Fruit fly (Drosophila melanogaster) whole organism, adult: ENCODE measurements around the gene Syt12.

ENCODE experiments used
- CG11617 ChIP-seq: fragments of 200-800 bp; sonication (Bioruptor generic); optimal IDR thresholded peaks from 2 replicates; lab custom pipeline; 2017; ENCODE audit warnings: mild to moderate bottlenecking, missing biosample characterization, missing genetic modification reagents, missing genetic modification characterization
- CG12768 ChIP-seq: fragments of 200-800 bp; sonication (Bioruptor generic); optimal IDR thresholded peaks from 2 replicates; lab custom pipeline; 2017; ENCODE audit warnings: missing biosample characterization, missing genetic modification characterization, mild to moderate bottlenecking, moderate library complexity, missing genetic modification reagents
- CG14711 ChIP-seq: fragments of 200-800 bp; sonication (Bioruptor generic); optimal IDR thresholded peaks from 2 replicates; lab custom pipeline; 2018; ENCODE audit warnings: missing biosample characterization, mild to moderate bottlenecking, missing genetic modification characterization, moderate library complexity
- CG1620 ChIP-seq: fragments of 200-800 bp; sonication (Bioruptor generic); optimal IDR thresholded peaks from 2 replicates; lab custom pipeline; 2016; ENCODE audit warnings: missing biosample characterization, missing genetic modification characterization
- CG33017 ChIP-seq: fragments of 200-800 bp; sonication (Bioruptor generic); optimal IDR thresholded peaks from 2 replicates; lab custom pipeline; 2018; ENCODE audit warnings: missing biosample characterization, mild to moderate bottlenecking, missing genetic modification characterization, moderate library complexity
- CG5204 ChIP-seq: fragments of 200-800 bp; sonication (Bioruptor generic); optimal IDR thresholded peaks from 2 replicates; lab custom pipeline; 2016; ENCODE audit warnings: missing biosample characterization, missing genetic modification characterization
- CG7045 ChIP-seq: fragments of 200-800 bp; sonication (Bioruptor generic); optimal IDR thresholded peaks from 2 replicates; lab custom pipeline; 2017; ENCODE audit warnings: missing biosample characterization, mild to moderate bottlenecking, missing genetic modification characterization
- CG7101 ChIP-seq: fragments of 200-800 bp; sonication (Bioruptor generic); optimal IDR thresholded peaks from 2 replicates; lab custom pipeline; 2018; ENCODE audit warnings: missing biosample characterization, mild to moderate bottlenecking, missing genetic modification characterization, moderate library complexity
- Clk ChIP-seq: fragments of 200-800 bp; sonication (Bioruptor generic); optimal IDR thresholded peaks from 2 replicates; lab custom pipeline; 2017; ENCODE audit warnings: missing biosample characterization, missing genetic modification characterization
- Crg-1 ChIP-seq: fragments of 200-800 bp; sonication (Bioruptor generic); optimal IDR thresholded peaks from 2 replicates; lab custom pipeline; 2016; ENCODE audit warnings: missing biosample characterization, missing genetic modification characterization
- Hr96 ChIP-seq: fragments of 200-800 bp; sonication (Bioruptor generic); optimal IDR thresholded peaks from 2 replicates; lab custom pipeline; 2016; ENCODE audit warnings: missing biosample characterization, missing genetic modification characterization
- Mnt ChIP-seq: fragments of 200-800 bp; sonication (Bioruptor generic); optimal IDR thresholded peaks from 2 replicates; lab custom pipeline; 2016; ENCODE audit warnings: missing biosample characterization, mild to moderate bottlenecking, missing genetic modification characterization
- bab1 ChIP-seq: fragments of 200-800 bp; sonication (Bioruptor generic); optimal IDR thresholded peaks from 3 replicates; lab custom pipeline; 2019; ENCODE audit warnings: missing biosample characterization, mild to moderate bottlenecking, missing genetic modification characterization, moderate library complexity
- cic ChIP-seq: fragments of 200-800 bp; sonication (Bioruptor generic); optimal IDR thresholded peaks from 2 replicates; lab custom pipeline; 2017; ENCODE audit warnings: missing biosample characterization, mild to moderate bottlenecking, missing genetic modification characterization, moderate library complexity
- cnc ChIP-seq, 2 experiments: fragments of >200 bp; optimal IDR thresholded peaks; 2 replicates each; lab custom pipeline; 2017
- kay ChIP-seq: fragments of 200-800 bp; sonication (Bioruptor generic); peaks from one replicate; lab custom pipeline; 2016; ENCODE audit warnings: missing biosample characterization, missing genetic modification characterization, borderline replicate concordance
- ovo ChIP-seq: fragments of 200-800 bp; sonication (Bioruptor generic); optimal IDR thresholded peaks from 2 replicates; lab custom pipeline; 2016; ENCODE audit warnings: missing biosample characterization, missing genetic modification characterization
- pad ChIP-seq: fragments of 200-800 bp; sonication (Bioruptor generic); optimal IDR thresholded peaks from 3 replicates; lab custom pipeline; 2017; ENCODE audit warnings: missing biosample characterization, missing genetic modification characterization, mild to moderate bottlenecking, moderate library complexity, missing genetic modification reagents
- tj ChIP-seq: fragments of 200-800 bp; sonication (Bioruptor generic); optimal IDR thresholded peaks from 3 replicates; lab custom pipeline; 2017; ENCODE audit warnings: missing biosample characterization, mild to moderate bottlenecking, missing genetic modification characterization, moderate library complexity
- toe ChIP-seq: fragments of 200-800 bp; sonication (Bioruptor generic); optimal IDR thresholded peaks from 2 replicates; lab custom pipeline; 2016; ENCODE audit warnings: missing biosample characterization, missing genetic modification characterization

Gene Syt12

DNA sequence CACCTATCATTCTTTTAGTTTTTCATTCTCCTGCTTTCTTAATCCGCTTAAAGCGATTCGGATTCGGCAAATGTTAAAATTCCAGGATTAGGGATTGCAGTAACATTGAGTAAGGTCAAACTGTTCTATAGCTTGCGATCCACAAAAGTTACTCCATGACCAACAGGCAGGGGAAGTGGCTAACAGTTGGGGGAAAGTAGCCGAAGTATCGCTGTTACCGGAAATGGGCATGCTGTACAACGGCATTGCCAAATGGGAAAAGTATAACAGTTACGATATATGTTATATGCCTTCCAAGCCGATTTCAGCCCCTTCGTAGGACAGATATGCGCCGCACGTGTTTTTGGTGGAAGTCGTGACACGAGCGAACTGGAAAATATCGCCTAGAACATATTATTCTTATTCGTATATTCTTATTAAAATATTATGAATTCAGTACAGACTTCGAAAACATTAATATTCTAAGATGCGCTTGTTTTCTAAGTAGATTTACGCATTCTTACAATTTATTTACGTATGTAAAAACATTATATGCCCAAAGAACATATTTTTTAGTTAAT is 728 bp upstream of the Syt12 start:
- TF ChIP-seq CG7045 (GFP tag; lab: Kevin White, UChicago) (no peak), pad (GFP tag; lab: Kevin White, UChicago) (peak; percentile 96)

dm6 chrX:13368149-13368548 is 9.1 kb downstream of the Syt12 start, which contains the start of gene dmrt11E:
Gene dmrt11E (plus strand): TSS chrX:13368191.
- no peak for TF ChIP-seq CG1620 (GFP tag; lab: Kevin White, UChicago)
- no peak for TF ChIP-seq cnc (optimal IDR thresholded peaks at IDR 0.05; lab: Kevin White, UChicago)
- no peak for TF ChIP-seq bab1 (GFP tag; lab: Kevin White, UChicago)
- TF ChIP-seq tj (GFP tag; lab: Kevin White, UChicago), result no peak
- TF ChIP-seq cic (GFP tag; lab: Kevin White, UChicago), result no peak
- no peak for TF ChIP-seq CG7045 (GFP tag; lab: Kevin White, UChicago)
- no peak for TF ChIP-seq CG5204 (GFP tag; lab: Kevin White, UChicago)
- no peak for TF ChIP-seq pad (GFP tag; lab: Kevin White, UChicago)
- TF ChIP-seq Mnt, result no peak
- TF ChIP-seq Hr96, result no peak
- no peak for TF ChIP-seq Crg-1 (GFP tag; lab: Kevin White, UChicago)

DNA sequence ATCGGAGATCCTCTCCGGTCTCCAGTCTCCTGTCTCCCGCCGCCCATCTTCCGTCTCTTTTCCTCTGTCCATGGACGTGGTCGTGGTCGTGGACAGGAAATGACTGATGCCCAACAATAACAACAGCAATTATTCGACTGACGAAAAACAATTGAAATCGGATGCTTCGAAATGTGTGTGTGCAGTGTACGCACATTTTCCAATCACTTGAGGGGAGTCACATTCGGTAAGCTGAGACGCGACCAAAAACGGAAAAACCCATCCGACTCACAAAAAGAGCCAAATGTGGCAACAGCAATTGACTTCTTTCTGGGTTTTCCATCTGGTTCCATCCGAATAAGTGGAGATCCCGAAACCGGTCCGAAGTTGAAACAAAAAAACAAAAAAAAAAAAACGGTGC is 10.4 kb downstream of the Syt12 start:
- no peak for TF ChIP-seq CG1620 (GFP tag; lab: Kevin White, UChicago)
- TF ChIP-seq CG12768 (GFP tag; lab: Kevin White, UChicago), result no peak
- TF ChIP-seq CG7045 (GFP tag; lab: Kevin White, UChicago), result no peak
- no peak for TF ChIP-seq kay (GFP tag; lab: Kevin White, UChicago)
- no peak for TF ChIP-seq CG7101 (tag; lab: Kevin White, UChicago)
- no peak for TF ChIP-seq cnc (optimal IDR thresholded peaks at IDR 0.05; lab: Kevin White, UChicago)
- no peak for TF ChIP-seq Crg-1 (GFP tag; lab: Kevin White, UChicago)
- no peak for TF ChIP-seq toe
- TF ChIP-seq Mnt, result no peak
- no peak for TF ChIP-seq bab1 (GFP tag; lab: Kevin White, UChicago)
- TF ChIP-seq cic (GFP tag; lab: Kevin White, UChicago), result no peak
- no peak for TF ChIP-seq ovo (GFP tag; lab: Kevin White, UChicago)
- TF ChIP-seq Clk (GFP tag; lab: Kevin White, UChicago), result no peak
- no peak for TF ChIP-seq CG5204 (GFP tag; lab: Kevin White, UChicago)
- no peak for TF ChIP-seq CG11617 (GFP tag; lab: Kevin White, UChicago)
- no peak for TF ChIP-seq CG14711
- TF ChIP-seq pad (GFP tag; lab: Kevin White, UChicago), result no peak
- no peak for TF ChIP-seq Hr96
- no peak for TF ChIP-seq tj (GFP tag; lab: Kevin White, UChicago)
- TF ChIP-seq CG33017, result no peak

- TF ChIP-seq cic (GFP tag; lab: Kevin White, UChicago) (no peak), kay (GFP tag; lab: Kevin White, UChicago) (peak; percentile 19)
Observed at dm6 chrX:13370306-13370705, 11.3 kb downstream of the Syt12 start, which contains the start of gene CG1640. Gene CG1640 (plus strand): TSS chrX:13370606.

DNA sequence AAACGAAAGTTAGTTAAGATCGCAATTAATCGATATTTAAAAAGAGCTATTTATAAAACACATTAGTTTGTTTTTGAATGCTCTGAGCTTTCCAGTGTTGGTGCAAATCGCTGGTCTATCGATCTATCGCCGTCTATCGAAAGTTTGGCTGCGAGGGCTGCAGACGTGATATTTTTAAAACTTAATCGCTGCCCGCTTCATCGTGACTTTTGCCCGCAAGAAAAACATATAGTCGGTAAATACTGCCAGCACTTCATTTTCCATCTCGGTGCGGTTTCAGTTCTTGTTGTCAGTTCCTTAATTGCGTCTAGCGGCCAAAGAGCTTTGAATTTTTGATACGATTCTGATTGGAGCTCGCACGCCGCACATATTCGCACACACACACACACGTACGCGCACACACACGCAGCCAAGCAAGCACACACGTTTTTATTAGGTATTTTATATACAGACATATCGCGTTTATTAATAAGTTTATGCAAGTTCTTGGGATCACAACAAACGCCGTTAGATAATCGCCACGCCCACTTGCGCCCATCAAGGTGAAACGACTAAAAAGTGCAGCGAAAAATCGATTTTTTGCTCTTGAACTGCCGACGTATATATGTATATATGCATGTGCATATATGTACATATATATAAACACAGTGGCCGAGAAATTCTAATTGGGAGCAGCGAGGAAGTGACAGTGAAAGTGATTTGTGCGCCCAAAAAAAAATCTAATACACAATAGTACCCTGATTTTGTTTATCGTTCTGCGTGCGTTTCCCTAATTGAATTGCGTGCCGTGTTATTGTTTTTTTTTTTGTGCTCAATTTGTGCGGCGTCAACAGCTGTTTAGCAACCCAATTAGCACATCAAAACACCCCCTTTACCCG is 12.0 kb downstream of the Syt12 start:
- peak; percentile 35 for TF ChIP-seq CG11617 (GFP tag; lab: Kevin White, UChicago)
- peak; percentile 21 for TF ChIP-seq CG1620 (GFP tag; lab: Kevin White, UChicago)
- no peak for TF ChIP-seq CG5204 (GFP tag; lab: Kevin White, UChicago)
- no peak for TF ChIP-seq CG33017
- peak; percentile 25 for TF ChIP-seq CG12768 (GFP tag; lab: Kevin White, UChicago)
- peak; percentile 6 for TF ChIP-seq toe
- peak; percentile 32 for TF ChIP-seq CG7101 (tag; lab: Kevin White, UChicago)
- TF ChIP-seq Hr96, result no peak
- no peak for TF ChIP-seq ovo (GFP tag; lab: Kevin White, UChicago)
- TF ChIP-seq Mnt, result peak; percentile 72
- TF ChIP-seq CG14711, result peak; percentile 27
- no peak for TF ChIP-seq CG7045 (GFP tag; lab: Kevin White, UChicago)
- TF ChIP-seq cic (GFP tag; lab: Kevin White, UChicago), result peak; percentile 22
- TF ChIP-seq tj (GFP tag; lab: Kevin White, UChicago), result peak; percentile 28
- peak; percentile 72 for TF ChIP-seq kay (GFP tag; lab: Kevin White, UChicago)
- peak; percentile 53 for TF ChIP-seq bab1 (GFP tag; lab: Kevin White, UChicago)
- no peak for TF ChIP-seq pad (GFP tag; lab: Kevin White, UChicago)
- no peak for TF ChIP-seq Clk (GFP tag; lab: Kevin White, UChicago)
- no peak for TF ChIP-seq cnc (optimal IDR thresholded peaks at IDR 0.05; lab: Kevin White, UChicago)
- TF ChIP-seq Crg-1 (GFP tag; lab: Kevin White, UChicago), result peak; percentile 37

DNA sequence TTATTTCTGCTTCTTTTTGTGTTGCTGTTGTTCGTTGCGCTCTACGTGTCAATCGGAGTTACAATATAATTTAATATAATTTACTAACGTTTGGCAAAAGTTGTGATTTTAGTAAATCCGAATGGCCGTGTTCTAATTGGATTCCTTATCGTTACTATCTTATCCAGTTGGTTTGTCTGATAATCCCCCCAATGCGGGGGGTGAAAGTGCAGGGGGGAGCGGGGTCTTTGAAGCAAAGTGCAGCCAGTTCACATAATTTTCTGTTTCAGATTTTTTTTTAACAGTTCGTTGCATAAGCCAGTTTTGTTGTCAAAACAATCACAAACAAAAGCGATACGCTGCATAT is 12.6 kb downstream of the Syt12 start:
- TF ChIP-seq ovo (GFP tag; lab: Kevin White, UChicago) (peak; percentile 65), toe (no peak), cnc (optimal IDR thresholded peaks at IDR 0.05; lab: Kevin White, UChicago) (no peak)
